Fruit fly (Drosophila melanogaster) whole organism, embryonic: ENCODE results near the gene CG32568.

ENCODE experiments used
- ATbp ChIP-seq: fragments of 200-800 bp; sonication (Bioruptor generic); optimal IDR thresholded peaks from 2 replicates; lab custom pipeline; 2017; ENCODE audit warnings: missing biosample characterization, mild to moderate bottlenecking, missing genetic modification characterization, missing genetic modification reagents
- Aef1 ChIP-seq: fragments of 200-800 bp; sonication (Bioruptor generic); IDR thresholded peaks from 3 replicates; pipeline ENCODE4 v1.3.6; 2022; ENCODE audit warnings: missing biosample characterization, missing genetic modification characterization
- Bgb ChIP-seq: fragments of 200-800 bp; sonication (Bioruptor generic); IDR thresholded peaks from 2 replicates; pipeline ENCODE4 v1.3.6; 2022; ENCODE audit warnings: missing biosample characterization, missing genetic modification characterization; ENCODE audit not compliant: partially characterized antibody
- CG10543 ChIP-seq: fragments of 200-800 bp; sonication (Bioruptor generic); optimal IDR thresholded peaks from 3 replicates; lab custom pipeline; 2017; ENCODE audit warnings: missing biosample characterization, mild to moderate bottlenecking, missing genetic modification characterization, moderate library complexity
- CG11093 ChIP-seq: fragments of 200-800 bp; sonication (Bioruptor generic); IDR thresholded peaks from 3 replicates; pipeline ENCODE4 v1.3.6; 2022; ENCODE audit warnings: missing biosample characterization, missing genetic modification characterization
- CG11696 ChIP-seq: fragments of 200-800 bp; sonication (Bioruptor generic); IDR thresholded peaks from 2 replicates; pipeline ENCODE4 v1.3.6; 2022; ENCODE audit warnings: missing biosample characterization, missing genetic modification characterization
- CG12071 ChIP-seq: fragments of 200-800 bp; sonication (Bioruptor generic); optimal IDR thresholded peaks from 3 replicates; lab custom pipeline; 2018; ENCODE audit warnings: missing biosample characterization, mild to moderate bottlenecking, missing genetic modification characterization
- CG12769 ChIP-seq: fragments of 200-800 bp; sonication (Bioruptor generic); optimal IDR thresholded peaks from 2 replicates; lab custom pipeline; 2019; ENCODE audit warnings: missing biosample characterization, mild to moderate bottlenecking, missing genetic modification characterization, moderate library complexity
- CG13287 ChIP-seq: fragments of 200-800 bp; sonication (Bioruptor generic); IDR thresholded peaks from 2 replicates; pipeline ENCODE4 v1.3.6; 2022; ENCODE audit warnings: missing biosample characterization, missing genetic modification characterization; ENCODE audit not compliant: partially characterized antibody
- CG14014 ChIP-seq: fragments of 200-800 bp; sonication (Bioruptor generic); IDR thresholded peaks from 2 replicates; pipeline ENCODE4 v1.3.6; 2022; ENCODE audit warnings: missing biosample characterization, missing genetic modification characterization
- CG15601 ChIP-seq: fragments of 200-800 bp; sonication (Bioruptor generic); optimal IDR thresholded peaks from 3 replicates; lab custom pipeline; 2019; ENCODE audit warnings: missing biosample characterization, mild to moderate bottlenecking, missing genetic modification characterization, moderate library complexity
- CG16813 ChIP-seq: fragments of 200-800 bp; sonication (Bioruptor generic); IDR thresholded peaks from 3 replicates; pipeline ENCODE4 v1.3.6; 2022; ENCODE audit warnings: missing biosample characterization, missing genetic modification characterization; ENCODE audit not compliant: partially characterized antibody
- CG17361 ChIP-seq: fragments of 200-800 bp; sonication (Bioruptor generic); IDR thresholded peaks from 3 replicates; pipeline ENCODE4 v1.3.6; 2022; ENCODE audit warnings: missing biosample characterization, missing genetic modification characterization
- CG17912 ChIP-seq: fragments of 200-800 bp; sonication (Bioruptor generic); optimal IDR thresholded peaks from 2 replicates; lab custom pipeline; 2018; ENCODE audit warnings: missing biosample characterization, mild to moderate bottlenecking, missing genetic modification characterization
- CG3281 ChIP-seq: fragments of 200-800 bp; sonication (Bioruptor generic); optimal IDR thresholded peaks from 3 replicates; lab custom pipeline; 2017; ENCODE audit warnings: missing biosample characterization, mild to moderate bottlenecking, missing genetic modification characterization
- CG43689 ChIP-seq: fragments of 200-800 bp; sonication (Bioruptor generic); IDR thresholded peaks from 2 replicates; pipeline ENCODE4 v1.3.6; 2022; ENCODE audit warnings: missing biosample characterization, missing genetic modification characterization
- CG4404 ChIP-seq: fragments of 200-800 bp; sonication (Bioruptor generic); IDR thresholded peaks from 2 replicates; pipeline ENCODE4 v1.3.6; 2022; ENCODE audit warnings: missing biosample characterization, missing genetic modification characterization
- CG4854 ChIP-seq: fragments of 200-800 bp; sonication (Bioruptor generic); optimal IDR thresholded peaks from 2 replicates; lab custom pipeline; 2016; ENCODE audit warnings: missing biosample characterization, missing genetic modification characterization, inconsistent platforms
- CG8478 ChIP-seq: fragments of >200 bp; optimal IDR thresholded peaks from 2 replicates; lab custom pipeline; 2018
- CG9817 ChIP-seq: fragments of 200-800 bp; sonication (Bioruptor generic); optimal IDR thresholded peaks from 2 replicates; lab custom pipeline; 2018; ENCODE audit warnings: missing biosample characterization, mild to moderate bottlenecking, missing genetic modification characterization, moderate library complexity
- Ets65A ChIP-seq: fragments of 200-800 bp; sonication (Bioruptor generic); peaks from one replicate; lab custom pipeline; 2016; ENCODE audit warnings: missing biosample characterization, missing genetic modification characterization
- Fer2 ChIP-seq: fragments of 200-800 bp; sonication (Bioruptor generic); optimal IDR thresholded peaks from 2 replicates; lab custom pipeline; 2018; ENCODE audit warnings: missing biosample characterization, mild to moderate bottlenecking, missing genetic modification characterization, moderate library complexity
- HLH4C ChIP-seq: fragments of 200-800 bp; sonication (Bioruptor generic); IDR thresholded peaks from 3 replicates; pipeline ENCODE4 v1.3.6; 2022; ENCODE audit warnings: missing biosample characterization, missing genetic modification characterization; ENCODE audit not compliant: partially characterized antibody
- HLHmδ ChIP-seq: fragments of 200-800 bp; sonication (Bioruptor generic); optimal IDR thresholded peaks from 2 replicates; lab custom pipeline; 2018; ENCODE audit warnings: missing biosample characterization, mild to moderate bottlenecking, missing genetic modification characterization, moderate library complexity
- Hr78 ChIP-seq, 2 experiments: fragments of 200-800 bp in 1 of 2; fragments of >200 bp in 1 of 2; sonication (Bioruptor generic) in 1 of 2; optimal IDR thresholded peaks; 2 replicates each; lab custom pipeline; 2017 to 2019; ENCODE audit warnings: missing biosample characterization in 2 of 2, missing genetic modification characterization in 2 of 2, mild to moderate bottlenecking in 1 of 2, moderate library complexity in 1 of 2
- Lpt ChIP-seq: fragments of >200 bp; optimal IDR thresholded peaks from 2 replicates; lab custom pipeline; 2018; ENCODE audit warnings: missing biosample characterization, missing genetic modification characterization
- NK7.1 ChIP-seq: fragments of 200-800 bp; sonication (Bioruptor generic); optimal IDR thresholded peaks from 3 replicates; lab custom pipeline; 2016; ENCODE audit warnings: missing biosample characterization, missing genetic modification characterization
- Rx ChIP-seq: fragments of 200-800 bp; sonication (Bioruptor generic); IDR thresholded peaks from 2 replicates; pipeline ENCODE4 v1.3.6; 2022; ENCODE audit warnings: missing biosample characterization, missing genetic modification characterization
- Side ChIP-seq: fragments of 200-800 bp; sonication (Bioruptor generic); optimal IDR thresholded peaks from 2 replicates; lab custom pipeline; 2016; ENCODE audit warnings: missing biosample characterization, missing genetic modification characterization
- Sox102F ChIP-seq: fragments of 200-800 bp; sonication (Bioruptor generic); optimal IDR thresholded peaks from 2 replicates; lab custom pipeline; 2018; ENCODE audit warnings: missing biosample characterization, mild to moderate bottlenecking, missing genetic modification characterization, moderate library complexity
- aop ChIP-seq: fragments of 200-800 bp; sonication (Bioruptor generic); IDR thresholded peaks from 2 replicates; pipeline ENCODE4 v1.3.6; 2022; ENCODE audit warnings: missing biosample characterization, missing genetic modification characterization
- croc ChIP-seq: fragments of 200-800 bp; sonication (Bioruptor generic); conservative IDR thresholded peaks from 3 replicates; pipeline ENCODE4 v1.3.6; 2022; ENCODE audit warnings: missing biosample characterization, missing genetic modification characterization
- gem ChIP-seq: fragments of 200-800 bp; sonication (Bioruptor generic); optimal IDR thresholded peaks from 2 replicates; lab custom pipeline; 2019; ENCODE audit warnings: missing biosample characterization, mild to moderate bottlenecking, missing genetic modification characterization, moderate library complexity
- grau ChIP-seq: fragments of 200-800 bp; optimal IDR thresholded peaks from 3 replicates; lab custom pipeline; 2019; ENCODE audit warnings: missing biosample characterization, mild to moderate bottlenecking, missing genetic modification characterization, moderate library complexity
- lilli ChIP-seq: fragments of 200-800 bp; sonication (Bioruptor generic); optimal IDR thresholded peaks from 3 replicates; lab custom pipeline; 2016; ENCODE audit warnings: missing biosample characterization, missing genetic modification characterization
- luna ChIP-seq: fragments of 200-800 bp; sonication (Bioruptor generic); optimal IDR thresholded peaks from 2 replicates; lab custom pipeline; 2016; ENCODE audit warnings: missing biosample characterization, missing genetic modification characterization
- onecut ChIP-seq: fragments of 200-800 bp; sonication (Bioruptor generic); IDR thresholded peaks from 2 replicates; pipeline ENCODE4 v1.3.6; 2022; ENCODE audit warnings: missing biosample characterization, missing genetic modification characterization
- otp ChIP-seq: fragments of 200-800 bp; sonication (Bioruptor generic); IDR thresholded peaks from 3 replicates; pipeline ENCODE4, ENCODE4 v1.3.6; 2022; ENCODE audit warnings: missing biosample characterization, missing genetic modification characterization
- pfk ChIP-seq: fragments of 200-800 bp; sonication (Bioruptor generic); optimal IDR thresholded peaks from 2 replicates; lab custom pipeline; 2018; ENCODE audit warnings: missing biosample characterization, mild to moderate bottlenecking, missing genetic modification characterization, moderate library complexity
- pho ChIP-seq: fragments of 200-800 bp; sonication (Bioruptor generic); optimal IDR thresholded peaks from 2 replicates; lab custom pipeline; 2016; ENCODE audit warnings: missing biosample characterization, missing genetic modification characterization
- ro ChIP-seq: fragments of 200-800 bp; sonication (Bioruptor generic); IDR thresholded peaks from 2 replicates; pipeline ENCODE4 v1.3.6; 2022; ENCODE audit warnings: missing biosample characterization, missing genetic modification characterization
- row ChIP-seq: fragments of 200-800 bp; sonication (Bioruptor generic); IDR thresholded peaks from 3 replicates; pipeline ENCODE4 v1.3.6; 2022; ENCODE audit warnings: missing biosample characterization, missing genetic modification characterization
- sc ChIP-seq, 3 experiments: fragments of >200 bp in 2 of 3; fragments of 200-800 bp in 1 of 3; sonication (Bioruptor generic) in 1 of 3; optimal IDR thresholded peaks; 2 replicates in 2 of 3; 3 replicates in 1 of 3; lab custom pipeline; 2017; ENCODE audit warnings: mild to moderate bottlenecking in 1 of 3, missing biosample characterization in 1 of 3, missing genetic modification characterization in 1 of 3, missing genetic modification reagents in 1 of 3
- sima ChIP-seq: fragments of 200-800 bp; sonication (Bioruptor generic); optimal IDR thresholded peaks from 2 replicates; lab custom pipeline; 2016; ENCODE audit warnings: missing biosample characterization, missing genetic modification characterization
- sr ChIP-seq: fragments of 200-800 bp; sonication (Bioruptor generic); IDR thresholded peaks from 3 replicates; pipeline ENCODE4 v1.3.6; 2022; ENCODE audit warnings: missing biosample characterization, missing genetic modification characterization
- vvl ChIP-seq: fragments of 200-800 bp; sonication (Bioruptor generic); IDR thresholded peaks from 2 replicates; pipeline ENCODE4 v1.3.6; 2022; ENCODE audit warnings: missing biosample characterization, missing genetic modification characterization
- zen2 ChIP-seq: fragments of 200-800 bp; sonication (Bioruptor generic); IDR thresholded peaks from 3 replicates; pipeline ENCODE4 v1.3.6; 2022; ENCODE audit warnings: missing biosample characterization, missing genetic modification characterization; ENCODE audit not compliant: partially characterized antibody

The CG32568 gene

DNA sequence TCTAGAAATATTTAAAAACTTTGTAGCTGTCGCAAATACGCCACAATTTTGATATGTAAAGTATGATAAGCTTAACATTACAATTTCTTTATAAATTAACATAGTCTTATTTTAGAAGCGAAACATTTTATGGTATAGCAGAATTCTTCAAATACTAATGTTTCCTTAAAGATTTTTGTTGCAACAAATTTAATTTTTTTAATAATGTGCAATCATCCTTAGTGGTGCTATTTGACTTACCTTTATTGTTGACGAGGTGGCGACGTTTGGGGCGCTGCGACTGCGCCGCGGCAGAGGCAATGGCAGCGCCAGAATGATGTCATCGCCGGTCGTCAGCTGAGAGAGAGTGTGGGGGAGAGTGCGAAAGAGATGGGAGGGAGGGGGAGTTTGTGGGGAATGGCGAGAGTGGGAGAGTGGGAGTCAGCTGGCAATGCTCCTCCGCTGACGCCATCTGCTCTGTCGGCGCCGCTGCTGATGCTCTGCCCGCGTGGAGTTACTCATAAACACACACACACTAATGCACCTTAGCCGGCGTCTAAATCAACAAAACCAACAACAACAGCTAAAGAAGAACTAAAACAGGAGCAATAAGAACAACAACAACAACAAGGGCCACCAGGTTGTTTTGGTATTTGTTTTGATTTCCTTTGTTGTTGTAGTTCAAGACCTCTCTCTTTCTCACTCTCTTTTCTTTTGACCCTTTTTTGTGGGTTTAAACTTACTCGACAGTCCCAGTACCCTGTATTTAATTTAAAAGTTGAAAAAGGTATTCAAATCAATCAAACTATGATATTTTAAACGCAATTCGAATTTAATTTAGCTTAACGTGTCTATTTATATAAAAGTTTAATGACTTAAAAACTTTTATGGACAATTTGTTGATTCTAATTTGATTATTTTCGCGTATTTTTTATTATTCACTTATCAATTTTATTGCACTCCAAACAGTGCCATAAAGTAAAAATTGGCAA lies 17.2 kb upstream of the CG32568 start (continued):
- TF ChIP-seq sima (GFP tag; lab: Kevin White, UChicago) (no peak), CG11696 (GFP tag; lab: Robert Waterston, UW) (peak; percentile 88), gem (peak; percentile 91), HLH4C (no peak), CG4854 (GFP tag; lab: Kevin White, UChicago) (no peak), ATbp (GFP tag; lab: Kevin White, UChicago) (peak; percentile 71), croc (GFP tag; lab: Robert Waterston, UW) (peak; percentile 45; the same call in 2 of the 3 replicates), sr (GFP tag; lab: Robert Waterston, UW) (peak; percentile 39; the same call in 1 of the 3 replicates), Ets65A (no peak), CG12071 (GFP tag; lab: Kevin White, UChicago) (peak; percentile 17), CG4404 (peak; percentile 28; the same call in 1 of the 2 replicates), NK7.1 (GFP tag; lab: Kevin White, UChicago) (no peak), HLHmδ (GFP tag; lab: Kevin White, UChicago) (no peak), aop (GFP tag; lab: Robert Waterston, UW) (no peak), Rx (GFP tag; lab: Robert Waterston, UW) (peak; percentile 51; the same call in 1 of the 2 replicates), Fer2 (tag; lab: Kevin White, UChicago) (no peak), Hr78 (GFP tag; optimal IDR thresholded peaks at IDR 0.05; lab: Kevin White, UChicago) (peak in 1 of 2 experiments; percentile 49), grau (tag; lab: Kevin White, UChicago) (peak; percentile 89), CG17361 (peak; percentile 76; the same call in 2 of the 3 replicates), Side (peak; percentile 24), ro (GFP tag; lab: Robert Waterston, UW) (peak; percentile 26; the same call in 1 of the 2 replicates), row (GFP tag; lab: Robert Waterston, UW) (peak; percentile 83), CG3281 (GFP tag; lab: Kevin White, UChicago) (peak; percentile 52), CG17912 (GFP tag; lab: Kevin White, UChicago) (no peak), pfk (GFP tag; lab: Kevin White, UChicago) (no peak), lilli (GFP tag; lab: Kevin White, UChicago) (peak; percentile 74), Aef1 (GFP tag; lab: Robert Waterston, UW) (peak; percentile 42; the same call in 2 of the 3 replicates), CG8478 (lab: Kevin White, UChicago) (no peak), Lpt (GFP tag; lab: Kevin White, UChicago) (no peak), Sox102F (peak; percentile 86), otp (GFP tag; lab: Robert Waterston, UW) (peak; percentile 36; the same call in 1 of the 3 replicates), CG16813 (GFP tag; lab: Robert Waterston, UW) (no peak), onecut (GFP tag; lab: Robert Waterston, UW) (peak; percentile 70), CG13287 (GFP tag; lab: Robert Waterston, UW) (no peak), Bgb (GFP tag; lab: Robert Waterston, UW) (peak; percentile 19; the same call in 1 of the 2 replicates), CG43689 (GFP tag; lab: Robert Waterston, UW) (peak; percentile 19; the same call in 1 of the 2 replicates), CG11093 (GFP tag; lab: Robert Waterston, UW) (no peak), sc (optimal IDR thresholded peaks at IDR 0.05; lab: Kevin White, UChicago) (no peak), sc (GFP tag; optimal IDR thresholded peaks at IDR 0.05; lab: Kevin White, UChicago) (peak; percentile 63), CG10543 (peak; percentile 38), CG14014 (GFP tag; lab: Robert Waterston, UW) (no peak), CG9817 (tag; lab: Kevin White, UChicago) (peak; percentile 69), luna (GFP tag; lab: Kevin White, UChicago) (no peak), pho (GFP tag; lab: Kevin White, UChicago) (peak; percentile 58), CG12769 (peak; percentile 38), vvl (peak; percentile 51), CG15601 (tag; lab: Kevin White, UChicago) (peak; percentile 79), zen2 (GFP tag; lab: Robert Waterston, UW) (no peak)
